Worm (Caenorhabditis elegans) whole organism, L1 larva: ENCODE measurements around the gene Y75B8A.28.

Source experiments
- aha-1 ChIP-seq: fragments of 150-350 bp; optimal IDR thresholded peaks from 2 replicates; lab custom pipeline; 2014; ENCODE audit warnings: missing biosample characterization, missing genetic modification characterization
- ama-1 ChIP-seq: fragments of 150-350 bp; optimal IDR thresholded peaks from 2 replicates; lab custom pipeline; 2014
- lin-39 ChIP-seq: fragments of 150-350 bp; optimal IDR thresholded peaks from 2 replicates; lab custom pipeline; 2014; ENCODE audit warnings: missing biosample characterization, missing genetic modification reagents, missing genetic modification characterization
- mdl-1 ChIP-seq, 2 experiments: fragments of 150-350 bp; optimal IDR thresholded peaks; 2 replicates each; lab custom pipeline; 2014 to 2017; ENCODE audit warnings: missing biosample characterization in 2 of 2, missing genetic modification characterization in 2 of 2, inconsistent platforms in 1 of 2
- pqm-1 ChIP-seq: sonication (generic microtip); optimal IDR thresholded peaks from 3 replicates; lab custom pipeline; 2017; ENCODE audit warnings: missing biosample characterization, missing genetic modification characterization
- snu-23 ChIP-seq: sonication (generic microtip); optimal IDR thresholded peaks from 2 replicates; lab custom pipeline; 2016; ENCODE audit warnings: missing genetic modification characterization, missing compliant biosample characterization

DNA sequence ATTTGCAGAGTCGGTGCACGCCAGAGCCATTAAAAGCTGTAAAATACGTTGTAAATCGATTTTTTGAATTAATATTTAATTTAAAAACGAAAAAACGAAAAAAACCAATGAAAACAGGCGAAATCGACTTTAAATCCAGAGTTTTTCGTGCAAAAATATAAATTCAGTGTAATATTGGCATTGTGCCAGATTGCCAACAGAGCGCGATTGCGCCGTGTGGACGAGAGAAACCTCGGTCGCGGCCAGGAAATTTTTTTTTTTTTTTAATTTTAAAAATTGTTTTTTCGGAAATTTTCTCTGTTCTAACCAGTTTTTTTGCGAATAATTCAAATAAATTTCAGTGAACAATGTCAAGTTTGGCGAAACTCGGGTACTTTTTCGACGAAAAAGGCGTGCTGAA lies 32.4 kb downstream of the Y75B8A.28 start, which contains the start of the genes pph-4.1 and Y75B8A.31:
- TF ChIP-seq lin-39 = peak; percentile 69
- TF ChIP-seq aha-1 = no peak
- no peak for TF ChIP-seq ama-1 (lab: Kevin White, UChicago)
- TF ChIP-seq snu-23 (GFP tag; lab: Kevin White, UChicago) = peak; percentile 92
- TF ChIP-seq mdl-1 (tag; optimal IDR thresholded peaks at IDR 0.05; lab: Kevin White, UChicago) = peak in 1 of 2 experiments; percentile 64
- no peak for TF ChIP-seq pqm-1 (tag; lab: Kevin White, UChicago)
